Worm (Caenorhabditis elegans): ENCODE data around the gene gdh-1.

- TF ChIP-seq ztf-23 (GFP tag; IDR thresholded peaks at IDR 0.05) (no peak), ztf-29 (GFP tag; IDR thresholded peaks at IDR 0.05) (no peak), flt-1 (GFP tag; IDR thresholded peaks at IDR 0.05) (no peak), cog-1 (tag; optimal IDR thresholded peaks at IDR 0.05) (no peak)
Measured at ce11 chrIV:11952612-11953299, at the start of gene gdh-1.
